Worm (Caenorhabditis elegans) whole organism, late embryonic: ENCODE results near the gene unc-50.

ENCODE experiments used
- C08G9.2 ChIP-seq: sonication (generic microtip); optimal IDR thresholded peaks from 2 replicates; lab custom pipeline; 2016; ENCODE audit warnings: mild to moderate bottlenecking, missing genetic modification characterization, moderate library complexity, missing compliant biosample characterization
- C38D4.7 ChIP-seq: fragments of 200-800 bp; sonication (Bioruptor generic); optimal IDR thresholded peaks from 2 replicates; lab custom pipeline; 2018; ENCODE audit warnings: mild to moderate bottlenecking, missing genetic modification characterization, moderate library complexity, missing compliant biosample characterization
- T23F11.4 ChIP-seq: fragments of 200-800 bp; sonication (Bioruptor generic); optimal IDR thresholded peaks from 2 replicates; lab custom pipeline; 2018; ENCODE audit warnings: mild to moderate bottlenecking, missing genetic modification characterization, missing compliant biosample characterization
- Y22D7AL.16 ChIP-seq: sonication (generic microtip); optimal IDR thresholded peaks from 2 replicates; lab custom pipeline; 2016; ENCODE audit warnings: missing genetic modification characterization, missing compliant biosample characterization
- ahr-1 ChIP-seq: sonication (generic microtip); optimal IDR thresholded peaks from 2 replicates; lab custom pipeline; 2016; ENCODE audit warnings: missing genetic modification characterization, missing compliant biosample characterization
- ceh-14 ChIP-seq: sonication (generic microtip); optimal IDR thresholded peaks from 2 replicates; lab custom pipeline; 2016; ENCODE audit warnings: missing genotype, missing genetic modification characterization, missing compliant biosample characterization
- ceh-18 ChIP-seq: sonication (generic microtip); optimal IDR thresholded peaks from 2 replicates; lab custom pipeline; 2016; ENCODE audit warnings: missing genetic modification characterization, missing compliant biosample characterization
- ceh-19 ChIP-seq: fragments of 200-800 bp; sonication (Bioruptor generic); optimal IDR thresholded peaks from 2 replicates; lab custom pipeline; 2018; ENCODE audit warnings: mild to moderate bottlenecking, missing genetic modification characterization, missing compliant biosample characterization
- ceh-2 ChIP-seq: sonication (generic microtip); optimal IDR thresholded peaks from 2 replicates; lab custom pipeline; 2016; ENCODE audit warnings: missing genotype, missing genetic modification characterization, missing compliant biosample characterization
- ceh-24 ChIP-seq: sonication (generic microtip); optimal IDR thresholded peaks from 2 replicates; lab custom pipeline; 2016; ENCODE audit warnings: mild to moderate bottlenecking, missing genetic modification characterization, missing compliant biosample characterization
- ceh-31 ChIP-seq: sonication (generic microtip); optimal IDR thresholded peaks from 2 replicates; lab custom pipeline; 2016; ENCODE audit warnings: missing genetic modification characterization, missing compliant biosample characterization
- ceh-34 ChIP-seq: sonication (generic microtip); optimal IDR thresholded peaks from 2 replicates; lab custom pipeline; 2016; ENCODE audit warnings: mild to moderate bottlenecking, missing genetic modification characterization, missing compliant biosample characterization
- ceh-45 ChIP-seq: fragments of 200-800 bp; sonication (Bioruptor generic); IDR thresholded peaks from 2 replicates; pipeline ENCODE4 v1.3.6; 2022; ENCODE audit warnings: missing genetic modification reagents, missing genetic modification characterization, missing compliant biosample characterization
- ceh-6 ChIP-seq: fragments of 200-800 bp; sonication (Bioruptor generic); optimal IDR thresholded peaks from 2 replicates; lab custom pipeline; 2018; ENCODE audit warnings: mild to moderate bottlenecking, missing genetic modification characterization, missing compliant biosample characterization
- ceh-9 ChIP-seq: sonication (generic microtip); optimal IDR thresholded peaks from 2 replicates; lab custom pipeline; 2016; ENCODE audit warnings: mild to moderate bottlenecking, missing genetic modification characterization, inconsistent platforms, missing compliant biosample characterization
- che-1 ChIP-seq: sonication (generic microtip); optimal IDR thresholded peaks from 2 replicates; lab custom pipeline; 2016; ENCODE audit warnings: mild to moderate bottlenecking, missing genetic modification characterization, missing compliant biosample characterization
- dve-1 ChIP-seq: sonication (generic microtip); optimal IDR thresholded peaks from 2 replicates; lab custom pipeline; 2017; ENCODE audit warnings: antibody characterized with exemption, mild to moderate bottlenecking, missing genetic modification characterization, missing compliant biosample characterization
- elt-2 ChIP-seq: sonication (generic microtip); optimal IDR thresholded peaks from 2 replicates; lab custom pipeline; 2016; ENCODE audit warnings: missing genetic modification reagents, missing genetic modification characterization, missing compliant biosample characterization
- ets-4 ChIP-seq: sonication (generic microtip); optimal IDR thresholded peaks from 2 replicates; lab custom pipeline; 2016; ENCODE audit warnings: missing genetic modification characterization, missing compliant biosample characterization
- eyg-1 ChIP-seq: sonication (generic microtip); optimal IDR thresholded peaks from 2 replicates; lab custom pipeline; 2016; ENCODE audit warnings: missing genotype, missing genetic modification characterization, missing compliant biosample characterization
- fkh-10 ChIP-seq: fragments of 150-350 bp; optimal IDR thresholded peaks from 2 replicates; lab custom pipeline; 2014; ENCODE audit warnings: missing biosample characterization, missing genetic modification reagents, missing genetic modification characterization
- gmeb-2 ChIP-seq: sonication (generic microtip); optimal IDR thresholded peaks from 2 replicates; lab custom pipeline; 2016; ENCODE audit warnings: missing genetic modification characterization, inconsistent platforms, missing compliant biosample characterization
- hlh-13 ChIP-seq: fragments of 200-800 bp; sonication (Bioruptor generic); optimal IDR thresholded peaks from 2 replicates; lab custom pipeline; 2018; ENCODE audit warnings: mild to moderate bottlenecking, missing genetic modification characterization, missing compliant biosample characterization
- hlh-30 ChIP-seq: sonication (generic microtip); optimal IDR thresholded peaks from 2 replicates; lab custom pipeline; 2017; ENCODE audit warnings: antibody characterized with exemption, missing genetic modification characterization, missing compliant biosample characterization; ENCODE audit not compliant: insufficient read depth
- hlh-6 ChIP-seq: sonication (generic microtip); optimal IDR thresholded peaks from 2 replicates; lab custom pipeline; 2016; ENCODE audit warnings: missing genotype, missing genetic modification characterization, missing compliant biosample characterization
- lim-6 ChIP-seq: sonication (generic microtip); optimal IDR thresholded peaks from 2 replicates; lab custom pipeline; 2016; ENCODE audit warnings: missing genetic modification characterization, missing compliant biosample characterization
- lin-11 ChIP-seq: fragments of 200-800 bp; sonication (Bioruptor generic); optimal IDR thresholded peaks from 2 replicates; lab custom pipeline; 2018; ENCODE audit warnings: mild to moderate bottlenecking, missing genetic modification characterization, missing compliant biosample characterization
- madf-2 ChIP-seq: sonication (generic microtip); optimal IDR thresholded peaks from 2 replicates; lab custom pipeline; 2017; ENCODE audit warnings: missing genetic modification characterization, missing compliant biosample characterization
- mec-3 ChIP-seq: sonication (generic microtip); optimal IDR thresholded peaks from 2 replicates; lab custom pipeline; 2016; ENCODE audit warnings: borderline replicate concordance, missing genetic modification characterization, missing compliant biosample characterization
- nfya-1 ChIP-seq: sonication (generic microtip); optimal IDR thresholded peaks from 2 replicates; lab custom pipeline; 2017; ENCODE audit warnings: missing genetic modification characterization, mild to moderate bottlenecking, missing compliant biosample characterization, antibody characterized with exemption, moderate library complexity
- nhr-11 ChIP-seq: fragments of 150-350 bp; optimal IDR thresholded peaks from 2 replicates; lab custom pipeline; 2014; ENCODE audit warnings: missing biosample characterization, missing genetic modification characterization
- nhr-232 ChIP-seq: sonication (generic microtip); optimal IDR thresholded peaks from 2 replicates; lab custom pipeline; 2016; ENCODE audit warnings: missing genetic modification characterization, missing compliant biosample characterization
- npax-4 ChIP-seq: sonication (generic microtip); optimal IDR thresholded peaks from 2 replicates; lab custom pipeline; 2016; ENCODE audit warnings: missing genetic modification characterization, missing compliant biosample characterization
- odd-2 ChIP-seq: sonication (generic microtip); optimal IDR thresholded peaks from 2 replicates; lab custom pipeline; 2017; ENCODE audit warnings: antibody characterized with exemption, mild to moderate bottlenecking, missing genetic modification characterization, missing compliant biosample characterization
- pag-3 ChIP-seq: sonication (generic microtip); optimal IDR thresholded peaks from 2 replicates; lab custom pipeline; 2016; ENCODE audit warnings: missing compliant biosample characterization, missing genetic modification characterization, borderline replicate concordance
- pqm-1 ChIP-seq: sonication (generic microtip); optimal IDR thresholded peaks from 2 replicates; lab custom pipeline; 2016; ENCODE audit warnings: missing genetic modification characterization, missing compliant biosample characterization
- ref-2 ChIP-seq: sonication (generic microtip); optimal IDR thresholded peaks from 2 replicates; lab custom pipeline; 2016; ENCODE audit warnings: missing genetic modification characterization, missing compliant biosample characterization
- sox-4 ChIP-seq: sonication (generic microtip); optimal IDR thresholded peaks from 2 replicates; lab custom pipeline; 2017; ENCODE audit warnings: mild to moderate bottlenecking, missing genetic modification characterization, inconsistent platforms, missing compliant biosample characterization
- tbx-7 ChIP-seq: sonication (generic microtip); optimal IDR thresholded peaks from 2 replicates; lab custom pipeline; 2016; ENCODE audit warnings: missing genotype, missing genetic modification characterization, missing compliant biosample characterization
- ttx-3 ChIP-seq: sonication (generic microtip); optimal IDR thresholded peaks from 2 replicates; lab custom pipeline; 2016; ENCODE audit warnings: missing genetic modification reagents, missing genetic modification characterization, missing compliant biosample characterization
- unc-3 ChIP-seq, 2 experiments: fragments of 200-800 bp in 1 of 2; sonication (Bioruptor generic) in 1 of 2; sonication (generic microtip) in 1 of 2; conservative IDR thresholded peaks in 1 of 2; optimal IDR thresholded peaks in 1 of 2; 2 replicates each; pipeline versions ENCODE4 v1.3.6 to Lab custom; 2016 to 2022; ENCODE audit warnings: missing compliant biosample characterization in 2 of 2, missing genetic modification characterization in 2 of 2, missing genetic modification reagents in 1 of 2
- unc-42 ChIP-seq: sonication (generic microtip); optimal IDR thresholded peaks from 2 replicates; lab custom pipeline; 2016; ENCODE audit warnings: missing genotype, missing genetic modification characterization, missing compliant biosample characterization
- unc-86 ChIP-seq: sonication (generic microtip); optimal IDR thresholded peaks from 2 replicates; lab custom pipeline; 2016; ENCODE audit warnings: missing genetic modification characterization, missing compliant biosample characterization
- zip-5 ChIP-seq: sonication (generic microtip); optimal IDR thresholded peaks from 2 replicates; lab custom pipeline; 2016; ENCODE audit warnings: missing genetic modification characterization, missing compliant biosample characterization
- ztf-16 ChIP-seq: sonication (generic microtip); optimal IDR thresholded peaks from 2 replicates; lab custom pipeline; 2017; ENCODE audit warnings: missing genetic modification characterization, missing compliant biosample characterization

Gene unc-50

ce11 chrIII:10336109-10336508 lies 18.1 kb upstream of the unc-50 start:
- TF ChIP-seq elt-2 = no peak
- no peak for TF ChIP-seq ceh-45 (GFP tag; lab: Robert Waterston, UW)
- TF ChIP-seq madf-2 (tag; lab: Kevin White, UChicago) = no peak
- no peak for TF ChIP-seq C38D4.7
- no peak for TF ChIP-seq ceh-34
- no peak for TF ChIP-seq unc-3 (GFP tag; conservative IDR thresholded peaks at IDR 0.05; lab: Robert Waterston, UW)
- TF ChIP-seq unc-3 (tag; optimal IDR thresholded peaks at IDR 0.05; lab: Kevin White, UChicago) = no peak
- no peak for TF ChIP-seq ceh-19 (GFP tag; lab: Kevin White, UChicago)
- no peak for TF ChIP-seq ceh-6 (GFP tag; lab: Kevin White, UChicago)
- no peak for TF ChIP-seq ceh-14
- no peak for TF ChIP-seq sox-4 (tag; lab: Kevin White, UChicago)
- TF ChIP-seq odd-2 = no peak

- TF ChIP-seq gmeb-2 (tag; lab: Kevin White, UChicago) (no peak), lin-11 (tag; lab: Kevin White, UChicago) (no peak), ceh-2 (tag; lab: Kevin White, UChicago) (no peak), che-1 (no peak), C38D4.7 (no peak), ceh-6 (GFP tag; lab: Kevin White, UChicago) (no peak), pqm-1 (no peak), ceh-31 (tag; lab: Kevin White, UChicago) (no peak), hlh-13 (GFP tag; lab: Kevin White, UChicago) (no peak), fkh-10 (GFP tag; lab: Kevin White, UChicago) (no peak), ztf-16 (tag; lab: Kevin White, UChicago) (no peak), pag-3 (tag; lab: Kevin White, UChicago) (no peak), zip-5 (tag; lab: Kevin White, UChicago) (no peak), Y22D7AL.16 (tag; lab: Kevin White, UChicago) (no peak), mec-3 (tag; lab: Kevin White, UChicago) (no peak), T23F11.4 (GFP tag; lab: Kevin White, UChicago) (no peak), hlh-30 (tag; lab: Kevin White, UChicago) (no peak), ceh-24 (no peak)
Observed at ce11 chrIII:10335086-10335485, 17.1 kb upstream of the unc-50 start, which contains the start of gene ced-9. TSS of gene ced-9 (plus strand) at chrIII:10335172.

ce11 chrIII:10333961-10334542 lies 16.1 kb upstream of the unc-50 start, which contains the start of the genes jmjd-4 and mev-1:
TSS of gene jmjd-4 (minus strand) at chrIII:10334018.
TSS of gene mev-1 (plus strand) at chrIII:10334277.
- TF ChIP-seq ceh-18 (tag; lab: Kevin White, UChicago) (peak; percentile 70), eyg-1 (no peak), unc-3 (GFP tag; conservative IDR thresholded peaks at IDR 0.05; lab: Robert Waterston, UW) (peak; percentile 41; the same call in 1 of the 2 replicates), unc-3 (tag; optimal IDR thresholded peaks at IDR 0.05; lab: Kevin White, UChicago) (no peak), nhr-232 (tag; lab: Kevin White, UChicago) (no peak), unc-86 (tag; lab: Kevin White, UChicago) (peak; percentile 57), C38D4.7 (peak; percentile 13), nhr-11 (tag; lab: Kevin White, UChicago) (no peak), elt-2 (peak; percentile 60), npax-4 (tag; lab: Kevin White, UChicago) (no peak), ztf-16 (tag; lab: Kevin White, UChicago) (no peak), unc-42 (tag; lab: Kevin White, UChicago) (peak; percentile 31), che-1 (peak; percentile 33), ets-4 (tag; lab: Kevin White, UChicago) (no peak), ceh-6 (GFP tag; lab: Kevin White, UChicago) (no peak), Y22D7AL.16 (tag; lab: Kevin White, UChicago) (no peak), ahr-1 (peak; percentile 24), hlh-6 (tag; lab: Kevin White, UChicago) (no peak), mec-3 (tag; lab: Kevin White, UChicago) (no peak), ceh-34 (peak; percentile 18), madf-2 (tag; lab: Kevin White, UChicago) (no peak), C08G9.2 (tag; lab: Kevin White, UChicago) (peak; percentile 9), ceh-14 (peak; percentile 43), gmeb-2 (tag; lab: Kevin White, UChicago) (no peak), ref-2 (tag; lab: Kevin White, UChicago) (peak; percentile 45), lim-6 (no peak), ceh-9 (tag; lab: Kevin White, UChicago) (no peak), nfya-1 (tag; lab: Kevin White, UChicago) (peak; percentile 68), pqm-1 (no peak), dve-1 (tag; lab: Kevin White, UChicago) (peak; percentile 36), ttx-3 (tag; lab: Kevin White, UChicago) (no peak), tbx-7 (tag; lab: Kevin White, UChicago) (no peak), odd-2 (no peak), ceh-31 (tag; lab: Kevin White, UChicago) (peak; percentile 56)
